Fruit fly (Drosophila melanogaster) whole organism, wandering third instar larva: ENCODE results near the gene Sf3b2.

ENCODE experiments used
- Abd-B ChIP-seq: fragments of >200 bp; optimal IDR thresholded peaks from 2 replicates; lab custom pipeline; 2017; ENCODE audit warnings: missing biosample characterization, missing genetic modification characterization
- CG32264 ChIP-seq: fragments of 200-800 bp; sonication (Bioruptor generic); optimal IDR thresholded peaks from 2 replicates; lab custom pipeline; 2016; ENCODE audit warnings: missing biosample characterization, missing genetic modification characterization
- CG9705 ChIP-seq: fragments of 200-800 bp; sonication (Bioruptor generic); optimal IDR thresholded peaks from 2 replicates; lab custom pipeline; 2018; ENCODE audit warnings: missing biosample characterization, mild to moderate bottlenecking, missing genetic modification characterization
- Dfd ChIP-seq: fragments of >200 bp; optimal IDR thresholded peaks from 2 replicates; lab custom pipeline; 2017; ENCODE audit warnings: missing biosample characterization, missing genetic modification characterization
- Dif ChIP-seq: fragments of 200-275, 200-300 bp; sonication (Bioruptor generic); optimal IDR thresholded peaks from 2 replicates; lab custom pipeline; 2018; ENCODE audit warnings: missing biosample characterization, missing genetic modification characterization; ENCODE audit not compliant: partially characterized antibody
- GATAd ChIP-seq: sonication (Bioruptor generic); optimal IDR thresholded peaks from 2 replicates; lab custom pipeline; 2016; ENCODE audit warnings: missing biosample characterization, missing genetic modification characterization
- HLH106 ChIP-seq: fragments of 200-800 bp; optimal IDR thresholded peaks from 3 replicates; lab custom pipeline; 2019; ENCODE audit warnings: missing biosample characterization, mild to moderate bottlenecking, missing genetic modification characterization, moderate library complexity
- Hnf4 ChIP-seq: fragments of 200-800 bp; sonication (Bioruptor generic); optimal IDR thresholded peaks from 2 replicates; lab custom pipeline; 2016; ENCODE audit warnings: missing biosample characterization, mild to moderate bottlenecking, missing genetic modification characterization
- Hr78 ChIP-seq: fragments of >200 bp; optimal IDR thresholded peaks from 2 replicates; lab custom pipeline; 2017; ENCODE audit warnings: missing biosample characterization, missing genetic modification characterization
- Hr83 ChIP-seq: fragments of 200-300 bp; sonication (Bioruptor generic); optimal IDR thresholded peaks from 2 replicates; lab custom pipeline; 2016; ENCODE audit warnings: missing biosample characterization, mild to moderate bottlenecking, missing genetic modification characterization, moderate library complexity; ENCODE audit not compliant: poor library complexity, severe bottlenecking
- Jra ChIP-seq: sonication (Bioruptor generic); optimal IDR thresholded peaks from 2 replicates; lab custom pipeline; 2016; ENCODE audit warnings: missing biosample characterization, missing genetic modification characterization
- Mio ChIP-seq: sonication (Bioruptor generic); optimal IDR thresholded peaks from 2 replicates; lab custom pipeline; 2016; ENCODE audit warnings: missing biosample characterization, missing genetic modification characterization
- Myc ChIP-seq: fragments of >200 bp; optimal IDR thresholded peaks from 2 replicates; lab custom pipeline; 2017
- N ChIP-seq: fragments of >200 bp; optimal IDR thresholded peaks from 2 replicates; lab custom pipeline; 2018; ENCODE audit warnings: missing biosample characterization, missing external identifiers, missing genetic modification characterization
- OdsH ChIP-seq: fragments of 200-800 bp; sonication (Bioruptor generic); optimal IDR thresholded peaks from 2 replicates; lab custom pipeline; 2016; ENCODE audit warnings: missing biosample characterization, mild to moderate bottlenecking, missing genetic modification characterization
- Rel ChIP-seq, 2 experiments: fragments of 200-800 bp; sonication (Bioruptor generic) in 1 of 2; optimal IDR thresholded peaks; 2 replicates in 1 of 2; 3 replicates in 1 of 2; lab custom pipeline; 2016 to 2019; ENCODE audit warnings: mild to moderate bottlenecking in 2 of 2, missing biosample characterization in 2 of 2, missing genetic modification characterization in 2 of 2, moderate library complexity in 1 of 2
- Vsx2 ChIP-seq: fragments of 200-300, 225-300 bp; sonication (Bioruptor generic); optimal IDR thresholded peaks from 2 replicates; lab custom pipeline; 2018; ENCODE audit warnings: missing biosample characterization, missing genetic modification characterization; ENCODE audit not compliant: partially characterized antibody
- br ChIP-seq: fragments of 200-800 bp; sonication (Bioruptor generic); optimal IDR thresholded peaks from 2 replicates; lab custom pipeline; 2016; ENCODE audit warnings: missing biosample characterization, missing genetic modification characterization
- brk ChIP-seq: fragments of 200-800 bp; sonication (Bioruptor generic); optimal IDR thresholded peaks from 2 replicates; lab custom pipeline; 2016; ENCODE audit warnings: missing biosample characterization, mild to moderate bottlenecking, missing genetic modification characterization
- dl ChIP-seq, 2 experiments: fragments of 175-275, 200-275 bp in 1 of 2; fragments of 200-275 bp in 1 of 2; sonication (Bioruptor generic); optimal IDR thresholded peaks; lab custom pipeline; 2018; ENCODE audit warnings: mild to moderate bottlenecking in 2 of 2, missing biosample characterization in 2 of 2, missing genetic modification characterization in 2 of 2, moderate library complexity in 2 of 2; ENCODE audit not compliant: partially characterized antibody in 2 of 2, insufficient read depth in 1 of 2
- dmrt93B ChIP-seq: fragments of 200-800 bp; sonication (Bioruptor generic); optimal IDR thresholded peaks from 2 replicates; lab custom pipeline; 2018; ENCODE audit warnings: missing biosample characterization, mild to moderate bottlenecking, missing genetic modification characterization
- dsf ChIP-seq: sonication (Bioruptor generic); optimal IDR thresholded peaks from 2 replicates; lab custom pipeline; 2016; ENCODE audit warnings: missing biosample characterization, missing genetic modification characterization, borderline replicate concordance
- ey ChIP-seq: fragments of 200-800 bp; sonication (Bioruptor generic); optimal IDR thresholded peaks from 2 replicates; lab custom pipeline; 2016; ENCODE audit warnings: missing biosample characterization, missing genetic modification characterization
- foxo ChIP-seq, 2 experiments: fragments of 200-800 bp; sonication (Bioruptor generic); optimal IDR thresholded peaks; 2 replicates in 1 of 2; 3 replicates in 1 of 2; lab custom pipeline; 2016 to 2017; ENCODE audit warnings: missing biosample characterization in 2 of 2, missing genetic modification characterization in 2 of 2
- fru ChIP-seq: fragments of 200-800 bp; sonication (Bioruptor generic); optimal IDR thresholded peaks from 3 replicates; lab custom pipeline; 2016; ENCODE audit warnings: missing biosample characterization, mild to moderate bottlenecking, missing genetic modification characterization
- h ChIP-seq: fragments of 200-800 bp; sonication (Bioruptor generic); optimal IDR thresholded peaks from 3 replicates; lab custom pipeline; 2016; ENCODE audit warnings: missing biosample characterization, mild to moderate bottlenecking, missing genetic modification characterization
- jim ChIP-seq: fragments of 175-275, 200-325 bp; sonication (Bioruptor generic); optimal IDR thresholded peaks from 2 replicates; lab custom pipeline; 2016; ENCODE audit warnings: missing biosample characterization, mild to moderate bottlenecking, missing genetic modification characterization
- pan ChIP-seq: fragments of >200 bp; optimal IDR thresholded peaks from 2 replicates; lab custom pipeline; 2017
- psq ChIP-seq: fragments of 200-800 bp; sonication (Bioruptor generic); optimal IDR thresholded peaks from 3 replicates; lab custom pipeline; 2017; ENCODE audit warnings: missing biosample characterization, mild to moderate bottlenecking, missing genetic modification characterization, moderate library complexity
- rgr ChIP-seq: fragments of 200-800 bp; sonication (Bioruptor generic); optimal IDR thresholded peaks from 3 replicates; lab custom pipeline; 2016; ENCODE audit warnings: missing biosample characterization, mild to moderate bottlenecking, missing genetic modification characterization
- sage ChIP-seq: fragments of 200-800 bp; sonication (Bioruptor generic); optimal IDR thresholded peaks from 2 replicates; lab custom pipeline; 2016; ENCODE audit warnings: missing biosample characterization, mild to moderate bottlenecking, missing genetic modification characterization
- sv ChIP-seq: fragments of 200-800 bp; sonication (Bioruptor generic); optimal IDR thresholded peaks from 3 replicates; lab custom pipeline; 2016; ENCODE audit warnings: missing biosample characterization, missing genetic modification characterization
- tai ChIP-seq: sonication (Bioruptor generic); optimal IDR thresholded peaks from 2 replicates; lab custom pipeline; 2016; ENCODE audit warnings: missing biosample characterization, missing genetic modification characterization
- usp ChIP-seq: fragments of >200 bp; optimal IDR thresholded peaks from 2 replicates; lab custom pipeline; 2017; ENCODE audit warnings: missing biosample characterization, missing genetic modification characterization

The Sf3b2 gene

dm6 chr2L:3034969-3035368, 6.0 kb upstream of the Sf3b2 start, which contains the start of gene CG17258:
Gene CG17258 (minus strand): TSS chr2L:3035348.
- TF ChIP-seq brk (GFP tag; lab: Kevin White, UChicago) (no peak), Rel (GFP tag; optimal IDR thresholded peaks at IDR 0.05; lab: Kevin White, UChicago) (no peak), Rel (tag; optimal IDR thresholded peaks at IDR 0.05; lab: Kevin White, UChicago) (no peak), HLH106 (tag; lab: Kevin White, UChicago) (no peak), N (no peak), ey (GFP tag; lab: Kevin White, UChicago) (no peak), Hnf4 (GFP tag; lab: Kevin White, UChicago) (no peak), Hr83 (GFP tag; lab: Kevin White, UChicago) (no peak), Vsx2 (no peak), jim (GFP tag; lab: Kevin White, UChicago) (no peak), CG9705 (GFP tag; lab: Kevin White, UChicago) (no peak), Mio (no peak)

DNA sequence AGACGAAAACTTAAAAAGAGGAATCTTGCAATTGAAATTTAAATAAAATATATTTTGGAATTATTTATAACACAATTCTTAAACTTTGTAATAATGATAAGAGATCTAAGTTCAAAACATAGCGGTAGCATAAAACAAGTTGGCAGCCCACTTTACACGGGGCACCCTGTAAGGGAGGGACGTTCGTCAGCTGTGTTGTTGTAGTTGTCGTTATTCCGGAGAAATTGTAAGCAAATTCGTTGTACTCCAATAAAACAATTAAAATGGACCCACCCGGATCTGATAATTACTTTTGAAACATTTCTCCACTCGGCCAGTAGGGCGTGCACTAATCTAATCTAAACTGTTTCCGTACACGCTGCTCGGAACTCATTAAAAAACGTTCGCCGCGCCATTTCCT, 1.4 kb upstream of the Sf3b2 start, which contains the start of gene GABPI:
GABPI (plus strand) TSS at position 190 of the 400 bp plus-strand sequence.
- TF ChIP-seq tai (GFP tag; lab: Kevin White, UChicago), result no peak
- TF ChIP-seq GATAd (GFP tag; lab: Kevin White, UChicago), result peak; percentile 58
- no peak for TF ChIP-seq Rel (GFP tag; optimal IDR thresholded peaks at IDR 0.05; lab: Kevin White, UChicago)
- TF ChIP-seq Rel (tag; optimal IDR thresholded peaks at IDR 0.05; lab: Kevin White, UChicago), result peak; percentile 8
- TF ChIP-seq Hr83 (GFP tag; lab: Kevin White, UChicago), result peak; percentile 50

- no peak for TF ChIP-seq tai (GFP tag; lab: Kevin White, UChicago)
- no peak for TF ChIP-seq Hr78 (GFP tag; lab: Kevin White, UChicago)
- TF ChIP-seq N, result no peak
- TF ChIP-seq dmrt93B, result no peak
- TF ChIP-seq sv (GFP tag; lab: Kevin White, UChicago), result no peak
- TF ChIP-seq Myc (lab: Kevin White, UChicago), result peak; percentile 22
- TF ChIP-seq dl (GFP tag; optimal IDR thresholded peaks at IDR 0.05; lab: Kevin White, UChicago; ENCODE audit: insufficient read depth in 1 of 2, partially characterized antibody in 2 of 2), result no peak
- TF ChIP-seq HLH106 (tag; lab: Kevin White, UChicago), result no peak
- TF ChIP-seq Dif (GFP tag; lab: Kevin White, UChicago), result no peak
- TF ChIP-seq OdsH, result no peak
- no peak for TF ChIP-seq usp (GFP tag; lab: Kevin White, UChicago)
- TF ChIP-seq GATAd (GFP tag; lab: Kevin White, UChicago), result no peak
- no peak for TF ChIP-seq pan (lab: Kevin White, UChicago)
- no peak for TF ChIP-seq CG9705 (GFP tag; lab: Kevin White, UChicago)
- TF ChIP-seq ey (GFP tag; lab: Kevin White, UChicago), result no peak
- no peak for TF ChIP-seq Rel (GFP tag; optimal IDR thresholded peaks at IDR 0.05; lab: Kevin White, UChicago)
- TF ChIP-seq Rel (tag; optimal IDR thresholded peaks at IDR 0.05; lab: Kevin White, UChicago), result peak; percentile 52
Measured at dm6 chr2L:3022986-3023385, 6.0 kb downstream of the Sf3b2 start, which contains the start of the genes alpha4GT1 and Prp40. Gene alpha4GT1 (minus strand): TSS chr2L:3023141. Gene Prp40 (plus strand): TSS chr2L:3023226.

DNA sequence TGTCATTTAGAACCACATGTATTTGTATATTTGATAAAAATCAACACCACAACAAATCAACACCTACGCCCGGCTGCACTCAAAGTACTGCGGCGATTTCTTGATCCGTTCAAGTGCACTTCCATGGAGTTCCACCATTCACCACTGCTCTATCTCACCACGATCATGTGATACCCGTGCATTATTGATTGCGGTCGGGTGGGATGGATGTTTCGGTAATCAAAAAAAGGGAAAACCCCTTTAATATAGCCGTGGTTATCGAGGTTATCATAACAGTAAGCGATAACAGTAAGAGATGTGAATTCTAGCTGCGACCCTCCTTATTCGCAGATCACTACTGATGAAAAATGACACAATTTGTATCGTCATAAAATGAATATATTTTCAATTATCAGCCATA, 10.8 kb downstream of the Sf3b2 start, which contains the start of the genes CG17224 and CG17264:
CG17224 (minus strand) TSS at position 97 of the 400 bp plus-strand sequence.
CG17264 (plus strand) TSS at position 297 of the 400 bp plus-strand sequence.
- peak; percentile 19 for TF ChIP-seq Dif (GFP tag; lab: Kevin White, UChicago)
- no peak for TF ChIP-seq dsf (GFP tag; lab: Kevin White, UChicago)
- TF ChIP-seq Rel (GFP tag; optimal IDR thresholded peaks at IDR 0.05; lab: Kevin White, UChicago), result no peak
- TF ChIP-seq Rel (tag; optimal IDR thresholded peaks at IDR 0.05; lab: Kevin White, UChicago), result peak; percentile 99

DNA sequence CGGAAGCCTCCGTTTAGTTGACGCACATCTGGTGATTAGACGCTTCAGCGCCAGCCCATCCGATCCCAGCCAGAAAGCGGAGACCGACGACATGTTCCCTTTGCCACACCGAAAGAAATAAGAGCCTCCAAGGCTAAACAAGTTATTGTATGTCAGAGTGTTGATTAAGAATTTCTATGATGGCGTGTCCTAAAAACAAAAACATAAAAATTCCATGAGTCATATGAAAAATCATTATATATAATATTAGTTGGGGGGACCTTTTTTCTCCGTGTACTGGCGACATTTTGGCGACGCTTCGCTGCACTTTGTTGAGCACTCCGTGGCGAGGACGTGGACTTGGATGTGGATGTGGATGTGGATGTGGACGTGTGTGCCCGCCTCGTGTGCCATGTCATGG, 16.2 kb downstream of the Sf3b2 start:
- TF ChIP-seq HLH106 (tag; lab: Kevin White, UChicago) (peak; percentile 16), Myc (lab: Kevin White, UChicago) (no peak), fru (no peak), Hnf4 (GFP tag; lab: Kevin White, UChicago) (no peak), sv (GFP tag; lab: Kevin White, UChicago) (peak; percentile 30), CG32264 (GFP tag; lab: Kevin White, UChicago) (no peak), dmrt93B (no peak), Rel (GFP tag; optimal IDR thresholded peaks at IDR 0.05; lab: Kevin White, UChicago) (no peak), Rel (tag; optimal IDR thresholded peaks at IDR 0.05; lab: Kevin White, UChicago) (no peak), sage (GFP tag; lab: Kevin White, UChicago) (no peak), N (no peak), CG9705 (GFP tag; lab: Kevin White, UChicago) (no peak), tai (GFP tag; lab: Kevin White, UChicago) (no peak), ey (GFP tag; lab: Kevin White, UChicago) (peak; percentile 21), dl (GFP tag; optimal IDR thresholded peaks at IDR 0.05; lab: Kevin White, UChicago; ENCODE audit: insufficient read depth in 1 of 2, partially characterized antibody in 2 of 2) (no peak), Jra (GFP tag; lab: Kevin White, UChicago) (no peak), br (GFP tag; lab: Kevin White, UChicago) (peak; percentile 20), Abd-B (GFP tag; lab: Kevin White, UChicago) (no peak), brk (GFP tag; lab: Kevin White, UChicago) (no peak), Dif (GFP tag; lab: Kevin White, UChicago) (no peak), rgr (GFP tag; lab: Kevin White, UChicago) (peak; percentile 41), foxo (GFP tag; optimal IDR thresholded peaks at IDR 0.05; lab: Kevin White, UChicago) (peak in 1 of 2 experiments; percentile 40), Hr83 (GFP tag; lab: Kevin White, UChicago) (no peak), h (peak; percentile 49), Vsx2 (no peak), usp (GFP tag; lab: Kevin White, UChicago) (no peak), Dfd (GFP tag; lab: Kevin White, UChicago) (no peak), jim (GFP tag; lab: Kevin White, UChicago) (no peak), psq (GFP tag; lab: Kevin White, UChicago) (no peak), GATAd (GFP tag; lab: Kevin White, UChicago) (no peak), Hr78 (GFP tag; lab: Kevin White, UChicago) (no peak), OdsH (peak; percentile 22)
